Fruit fly (Drosophila melanogaster) whole organism: ENCODE results near the gene GstD2.
A peak's percentile ranks its signal among the peaks of the same experiment; 100 is the strongest.

ENCODE experiments used
- CG8478 ChIP-seq: fragments of >200 bp; optimal IDR thresholded peaks from 2 replicates; lab custom pipeline; 2018; ENCODE audit warnings: inconsistent platforms
- Dll ChIP-seq: fragments of >200 bp; optimal IDR thresholded peaks from 2 replicates; lab custom pipeline; 2017
- EcR ChIP-seq, 2 experiments: fragments of >200 bp; optimal IDR thresholded peaks; 2 replicates each; lab custom pipeline; 2017; ENCODE audit warnings: missing biosample characterization in 2 of 2, missing genetic modification characterization in 2 of 2, missing genetic modification reagents in 2 of 2
- pan ChIP-seq: fragments of >200 bp; optimal IDR thresholded peaks from 2 replicates; lab custom pipeline; 2017
- psq ChIP-seq: fragments of >200 bp; optimal IDR thresholded peaks from 2 replicates; lab custom pipeline; 2017
- usp ChIP-seq: fragments of >200 bp; optimal IDR thresholded peaks from 2 replicates; lab custom pipeline; 2017; ENCODE audit warnings: missing biosample characterization, missing genetic modification characterization, mixed read lengths

Gene GstD2

DNA sequence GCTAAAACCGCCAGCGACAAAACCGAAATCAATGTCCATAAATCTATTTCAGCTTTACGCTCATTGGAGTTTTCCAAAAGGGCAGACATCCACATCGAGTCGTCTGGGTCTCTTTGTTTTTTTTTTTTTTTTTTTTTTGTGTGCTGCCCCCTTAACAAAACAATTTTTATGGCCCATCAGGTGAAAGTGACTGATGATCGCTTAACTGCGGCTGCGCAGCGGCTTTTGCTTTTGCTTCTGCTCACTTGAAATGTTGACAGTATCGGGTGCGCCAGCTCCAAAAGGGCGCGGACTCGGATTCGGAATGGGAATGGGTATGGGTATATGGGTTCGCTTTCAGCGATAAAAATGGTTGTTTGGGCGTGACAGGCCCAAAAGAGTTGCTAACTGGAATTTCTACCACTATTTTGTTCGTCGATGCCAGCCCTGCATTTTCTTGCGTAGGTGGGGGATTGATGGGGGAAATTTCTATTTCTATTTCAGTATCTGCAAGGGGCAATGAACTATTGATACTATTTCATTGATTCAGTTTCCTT is 9.7 kb upstream of the GstD2 start:
- no peak for TF ChIP-seq Dll (lab: Kevin White, UChicago)
- TF ChIP-seq EcR (GFP tag; optimal IDR thresholded peaks at IDR 0.05; lab: Kevin White, UChicago) = no peak
- TF ChIP-seq psq (lab: Kevin White, UChicago) = no peak
- TF ChIP-seq pan = no peak
- TF ChIP-seq usp (GFP tag; lab: Kevin White, UChicago) = no peak
- no peak for TF ChIP-seq CG8478 (lab: Kevin White, UChicago)

DNA sequence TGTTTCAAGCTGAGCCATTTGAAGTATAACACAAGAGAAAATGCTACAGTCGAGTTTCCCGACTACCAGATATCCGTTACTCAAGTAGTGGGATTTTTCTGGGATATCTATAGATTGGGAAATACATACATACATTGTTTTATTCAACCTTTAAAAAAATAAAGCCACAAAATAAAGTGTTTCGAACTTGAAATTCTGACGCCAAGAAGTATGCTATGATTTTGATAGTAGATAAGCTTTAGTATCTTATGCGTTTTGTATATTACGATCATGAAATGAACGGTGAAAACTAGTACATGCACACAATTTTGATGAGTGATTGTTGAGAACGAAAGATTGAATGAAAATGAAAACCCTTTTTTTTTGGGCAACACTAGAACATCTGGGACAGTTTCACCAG is 8.2 kb upstream of the GstD2 start:
- TF ChIP-seq Dll (lab: Kevin White, UChicago) (no peak), pan (no peak), usp (GFP tag; lab: Kevin White, UChicago) (no peak), psq (lab: Kevin White, UChicago) (no peak), EcR (GFP tag; optimal IDR thresholded peaks at IDR 0.05; lab: Kevin White, UChicago) (no peak), CG8478 (lab: Kevin White, UChicago) (no peak)

DNA sequence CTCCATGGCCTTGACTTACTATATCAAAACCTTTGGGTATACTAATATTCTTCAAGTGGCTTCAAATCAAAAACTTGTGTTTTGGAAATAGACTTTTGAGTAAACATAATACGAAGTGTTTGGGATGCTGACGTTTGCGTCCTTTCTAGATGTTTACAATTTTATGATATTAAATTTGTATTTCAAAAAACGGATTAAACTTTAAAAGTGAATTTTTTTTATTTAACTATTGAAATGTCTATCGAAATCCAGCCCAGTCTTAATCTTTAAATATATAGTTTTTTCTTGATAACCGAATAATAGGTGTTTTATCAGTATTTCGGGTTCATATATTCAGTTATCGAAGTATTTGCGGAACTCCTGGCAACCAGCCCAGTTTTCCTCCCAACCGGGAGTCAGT is 7.2 kb upstream of the GstD2 start, which contains the start of gene Tim17a1:
Gene Tim17a1 (minus strand): TSS at position 101 of the 400 bp plus-strand sequence.
- no peak for TF ChIP-seq psq (lab: Kevin White, UChicago)
- TF ChIP-seq usp (GFP tag; lab: Kevin White, UChicago) = no peak
- no peak for TF ChIP-seq Dll (lab: Kevin White, UChicago)
- no peak for TF ChIP-seq CG8478 (lab: Kevin White, UChicago)
- TF ChIP-seq pan = no peak
- TF ChIP-seq EcR (GFP tag; optimal IDR thresholded peaks at IDR 0.05; lab: Kevin White, UChicago) = no peak

DNA sequence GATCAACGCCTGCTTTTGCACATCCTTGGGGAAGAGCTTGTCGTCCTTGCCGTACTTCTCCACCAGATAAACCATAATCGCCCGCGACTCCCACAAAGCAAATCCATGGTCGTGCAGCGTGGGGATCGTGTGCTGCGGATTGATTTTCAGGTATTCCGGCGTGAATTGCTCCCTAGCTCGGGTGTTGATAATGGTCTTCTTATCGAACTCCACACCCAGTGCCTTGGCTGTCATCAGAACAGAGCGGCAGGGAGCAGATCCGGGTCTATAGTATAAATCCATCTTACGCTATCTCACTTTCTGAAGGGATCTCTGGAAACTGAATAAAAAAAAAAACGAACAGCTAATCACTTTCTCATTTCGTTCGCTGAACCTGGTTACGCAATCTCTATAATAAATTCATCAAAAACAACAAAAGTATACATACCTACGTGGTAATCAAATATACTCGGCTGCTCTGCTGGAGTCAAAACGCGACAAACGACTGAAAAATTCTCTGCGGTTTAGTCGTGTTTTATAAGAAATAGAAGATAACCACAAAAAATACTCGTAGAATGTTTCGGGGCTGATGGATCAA is 6.4 kb upstream of the GstD2 start, which contains the start of gene GstD10:
Gene GstD10 (minus strand): TSS at position 472 of the 577 bp plus-strand sequence.
- TF ChIP-seq pan (no peak), EcR (GFP tag; optimal IDR thresholded peaks at IDR 0.05; lab: Kevin White, UChicago) (no peak), psq (lab: Kevin White, UChicago) (no peak), usp (GFP tag; lab: Kevin White, UChicago) (no peak), CG8478 (lab: Kevin White, UChicago) (no peak), Dll (lab: Kevin White, UChicago) (no peak)

DNA sequence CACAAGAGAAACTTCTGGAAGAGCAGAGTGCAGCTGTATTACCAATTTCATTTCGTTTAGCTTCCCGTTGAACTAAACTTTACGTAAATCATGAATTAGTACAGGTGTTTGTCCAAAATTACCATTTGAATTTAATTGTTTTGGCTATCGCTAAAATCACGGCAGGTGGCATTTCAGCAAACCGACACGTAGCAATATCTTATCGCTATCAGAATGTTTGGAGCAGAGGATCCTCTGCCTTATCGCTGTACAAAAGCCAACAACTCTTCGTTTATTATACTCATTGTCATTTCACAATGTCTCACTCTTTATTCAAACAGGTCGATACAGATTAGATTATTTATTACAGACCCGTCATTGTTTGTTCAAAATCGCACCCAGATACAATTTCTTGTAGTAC is 5.9 kb upstream of the GstD2 start:
- TF ChIP-seq pan (no peak), CG8478 (lab: Kevin White, UChicago) (no peak), EcR (GFP tag; optimal IDR thresholded peaks at IDR 0.05; lab: Kevin White, UChicago) (no peak), usp (GFP tag; lab: Kevin White, UChicago) (no peak), psq (lab: Kevin White, UChicago) (no peak), Dll (lab: Kevin White, UChicago) (no peak)

DNA sequence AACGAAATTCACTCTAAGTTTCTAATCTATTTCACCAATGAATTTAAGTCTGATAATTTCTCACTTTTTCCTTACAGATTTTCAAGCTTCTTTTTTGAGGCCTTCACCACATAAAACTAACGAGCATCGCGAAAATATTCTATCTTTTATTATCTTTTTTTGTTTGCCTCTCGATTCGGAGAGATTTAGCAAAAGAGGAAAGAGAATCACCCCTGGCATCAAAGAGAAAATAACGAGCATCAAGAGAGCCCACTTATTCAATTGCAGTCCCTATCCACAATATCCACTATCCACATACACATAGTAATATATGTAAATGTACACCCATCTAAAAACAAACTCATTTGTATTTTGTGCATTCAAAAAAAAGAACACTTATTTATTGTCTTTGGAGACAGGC is 4.3 kb upstream of the GstD2 start, which contains the start of gene GstD9:
Gene GstD9 (minus strand): TSS at position 101 of the 400 bp plus-strand sequence.
- TF ChIP-seq Dll (lab: Kevin White, UChicago) (no peak), EcR (GFP tag; optimal IDR thresholded peaks at IDR 0.05; lab: Kevin White, UChicago) (no peak), CG8478 (lab: Kevin White, UChicago) (no peak), pan (no peak), usp (GFP tag; lab: Kevin White, UChicago) (no peak), psq (lab: Kevin White, UChicago) (no peak)

DNA sequence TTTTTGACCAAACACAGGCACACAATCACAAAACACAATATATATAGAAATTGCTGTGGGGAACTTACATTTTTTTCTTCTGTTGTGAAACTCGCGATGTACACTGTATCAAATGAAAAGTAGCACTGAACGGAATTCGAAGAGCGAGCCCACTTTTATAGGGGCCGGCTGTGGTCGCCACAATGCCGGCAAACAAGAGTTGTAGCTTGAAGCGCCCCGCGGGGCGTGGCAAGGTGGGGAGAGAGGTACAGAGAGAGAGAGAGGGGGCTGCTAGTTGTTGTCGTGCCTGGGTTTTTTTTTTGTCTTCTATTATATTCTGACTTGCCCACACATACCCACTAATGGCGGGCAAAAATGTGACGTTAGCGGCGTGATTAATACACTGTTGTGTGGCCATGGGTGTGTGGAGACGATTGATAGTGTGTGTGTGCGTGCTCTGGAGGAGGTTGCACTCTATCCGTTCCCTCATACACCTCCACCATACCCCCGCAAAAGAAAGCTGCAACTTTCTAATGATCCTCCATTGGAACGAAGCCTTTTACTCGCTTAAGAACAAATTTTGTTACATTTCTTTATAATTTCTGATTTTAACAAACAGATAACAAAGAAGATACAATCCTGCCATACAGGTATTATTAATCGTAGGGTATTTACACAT is 2.5 kb upstream of the GstD2 start, which contains the start of gene GstD1:
Gene GstD1 (minus strand): TSS at position 134 of the 658 bp plus-strand sequence.
- no peak for TF ChIP-seq psq (lab: Kevin White, UChicago)
- peak in 1 of 2 experiments; percentile 4 for TF ChIP-seq EcR (GFP tag; optimal IDR thresholded peaks at IDR 0.05; lab: Kevin White, UChicago)

DNA sequence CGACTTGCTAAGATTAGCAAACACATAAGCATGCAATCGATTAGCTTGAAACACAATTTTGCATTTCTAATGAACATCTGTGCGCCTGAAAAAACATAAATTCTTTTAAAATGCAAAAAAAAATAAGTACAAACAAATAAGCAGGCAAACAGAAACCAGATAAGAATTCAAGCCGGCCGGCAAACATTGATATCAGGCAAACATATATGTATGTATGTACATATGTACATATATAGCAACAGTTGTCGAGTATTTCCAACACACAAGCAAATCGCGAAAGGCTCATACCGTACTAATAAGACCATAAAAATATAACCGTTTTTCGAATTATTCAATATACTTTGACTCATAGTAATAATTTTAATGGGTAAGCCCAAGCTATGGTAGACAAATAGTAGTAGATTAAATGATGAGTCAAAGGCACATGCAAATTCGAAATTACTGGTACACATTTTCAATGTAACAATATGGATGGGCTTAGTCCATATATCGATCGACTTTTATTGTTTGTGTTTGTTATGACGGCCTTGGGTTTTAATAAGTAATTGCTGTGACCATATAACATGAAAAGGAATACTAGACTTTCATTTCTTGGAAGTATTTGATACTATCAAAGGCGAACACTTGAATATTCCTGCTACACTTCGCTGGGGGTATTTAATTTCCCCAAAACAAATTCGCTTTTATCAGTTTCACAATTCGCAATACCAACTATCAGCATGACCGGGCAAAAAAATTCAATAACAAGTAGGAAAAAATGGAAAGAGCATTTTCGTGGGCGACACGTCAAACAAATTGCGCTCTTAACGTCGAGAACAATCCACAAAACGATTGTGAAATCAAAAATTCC is 1.8 kb upstream of the GstD2 start:
- no peak for TF ChIP-seq CG8478 (lab: Kevin White, UChicago)
- TF ChIP-seq psq (lab: Kevin White, UChicago) = no peak
- no peak for TF ChIP-seq EcR (GFP tag; optimal IDR thresholded peaks at IDR 0.05; lab: Kevin White, UChicago)
- TF ChIP-seq pan = no peak
- TF ChIP-seq usp (GFP tag; lab: Kevin White, UChicago) = no peak
- TF ChIP-seq Dll (lab: Kevin White, UChicago) = no peak

DNA sequence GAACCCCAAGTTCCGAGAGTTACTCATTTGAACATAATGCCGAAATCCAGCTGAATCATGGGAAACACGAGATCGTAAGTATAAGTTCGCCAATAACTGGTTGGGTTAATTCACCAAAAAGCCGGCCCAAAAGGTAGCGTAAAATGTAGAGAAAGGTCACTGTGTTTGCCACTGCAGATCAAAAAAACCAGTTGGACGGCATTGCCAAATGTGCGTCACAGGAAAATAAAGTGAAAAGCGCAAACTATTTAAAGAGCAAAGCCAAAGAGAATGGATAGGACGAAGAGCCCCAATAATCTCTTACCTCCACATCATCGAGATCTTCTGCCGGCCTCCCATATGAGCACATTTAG is 1.2 kb upstream of the GstD2 start:
- TF ChIP-seq CG8478 (lab: Kevin White, UChicago) (no peak), EcR (GFP tag; optimal IDR thresholded peaks at IDR 0.05; lab: Kevin White, UChicago) (peak in 1 of 2 experiments; percentile 64)

DNA sequence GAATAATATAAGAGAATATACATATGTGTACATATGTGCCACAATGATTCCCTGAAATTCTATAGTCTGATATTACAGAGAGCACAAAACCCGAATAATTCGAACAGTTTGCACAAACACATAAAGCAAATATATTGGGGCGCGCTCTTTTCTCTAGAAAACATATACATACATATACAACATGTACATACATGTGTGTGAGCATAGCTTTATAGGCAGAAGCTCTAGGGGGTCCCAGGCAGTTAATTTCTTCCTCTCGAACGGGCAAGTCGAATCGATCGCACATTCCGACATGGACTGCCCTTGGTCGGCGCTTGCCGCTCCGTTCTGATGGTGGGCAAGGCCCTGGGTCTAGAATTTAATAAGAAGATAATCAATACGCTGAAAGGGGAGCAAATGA is 1.0 kb downstream of the GstD2 start, which contains the start of gene GstD3:
Gene GstD3 (plus strand): TSS at position 269 of the 400 bp plus-strand sequence.
- TF ChIP-seq psq (lab: Kevin White, UChicago) = no peak
- TF ChIP-seq usp (GFP tag; lab: Kevin White, UChicago) = no peak
- no peak for TF ChIP-seq Dll (lab: Kevin White, UChicago)
- TF ChIP-seq pan = no peak
- no peak for TF ChIP-seq CG8478 (lab: Kevin White, UChicago)
- TF ChIP-seq EcR (GFP tag; optimal IDR thresholded peaks at IDR 0.05; lab: Kevin White, UChicago) = no peak

DNA sequence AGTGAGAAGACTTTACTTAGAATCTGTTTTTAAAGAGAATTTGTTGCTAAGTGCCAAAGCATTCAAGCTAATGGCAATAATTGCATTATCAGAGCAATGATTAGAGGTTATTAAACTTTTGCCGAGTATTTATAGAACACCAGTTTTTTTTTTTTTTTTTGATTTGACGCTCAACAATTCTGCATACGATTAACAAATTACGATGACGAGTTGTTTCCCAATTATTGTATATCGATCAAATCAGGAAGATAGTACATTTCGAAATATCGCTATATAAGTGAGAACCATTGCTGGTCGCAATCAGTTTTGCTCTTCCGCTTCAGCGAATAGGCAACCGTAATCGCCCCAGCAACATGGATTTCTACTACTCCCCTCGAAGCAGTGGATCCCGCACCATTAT is 2.0 kb downstream of the GstD2 start, which contains the start of gene GstD4:
Gene GstD4 (plus strand): TSS at position 301 of the 400 bp plus-strand sequence.
- TF ChIP-seq pan (no peak), usp (GFP tag; lab: Kevin White, UChicago) (no peak), CG8478 (lab: Kevin White, UChicago) (no peak), Dll (lab: Kevin White, UChicago) (no peak), psq (lab: Kevin White, UChicago) (no peak), EcR (GFP tag; optimal IDR thresholded peaks at IDR 0.05; lab: Kevin White, UChicago) (no peak)
